Worm (Caenorhabditis elegans): Measurements from ENCODE around the gene col-77.

- TF ChIP-seq tlp-1 (tag; optimal IDR thresholded peaks at IDR 0.05) (no peak), hpl-2 (GFP tag; optimal IDR thresholded peaks at IDR 0.05) (no peak), elt-3 (tag; optimal IDR thresholded peaks at IDR 0.05) (no peak), irx-1 (tag; optimal IDR thresholded peaks at IDR 0.05) (no peak), jun-1 (tag; optimal IDR thresholded peaks at IDR 0.05) (no peak), lin-13 (GFP tag; optimal IDR thresholded peaks at IDR 0.05) (no peak), ceh-82 (tag; optimal IDR thresholded peaks at IDR 0.05) (no peak), unc-62 (GFP tag; optimal IDR thresholded peaks at IDR 0.05) (no peak), nhr-76 (tag; optimal IDR thresholded peaks at IDR 0.05) (no peak), elt-2 (tag; optimal IDR thresholded peaks at IDR 0.05) (no peak), mep-1 (tag; optimal IDR thresholded peaks at IDR 0.05) (no peak), pag-3 (tag; optimal IDR thresholded peaks at IDR 0.05; ENCODE audit: borderline replicate concordance, insufficient read depth) (no peak)
These were observed 14.4 kb downstream of the col-77 start for ce11 chrII:8344803-8345202.

All from whole organism, L1 larva.